Fruit fly (Drosophila melanogaster): ENCODE results near the gene sstn.

DNA sequence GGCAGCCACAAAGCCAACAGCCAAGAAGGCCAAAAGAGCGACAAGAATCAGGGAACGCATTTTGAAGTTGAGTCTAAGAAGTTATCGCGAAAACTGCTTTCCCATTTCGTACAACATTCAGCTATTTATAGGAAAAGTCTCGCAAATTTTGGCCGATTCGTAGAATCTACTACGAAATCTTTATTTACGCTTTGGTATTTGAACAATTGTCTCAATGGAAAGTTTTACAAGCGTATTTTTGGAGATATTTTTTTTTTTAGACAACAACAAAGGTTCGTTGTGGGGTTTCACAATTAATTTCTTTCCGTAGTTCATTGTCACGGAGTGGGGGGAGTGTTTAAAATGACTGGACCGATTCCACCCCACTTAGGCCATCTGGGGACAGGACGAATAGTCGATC lies 43.8 kb downstream of the sstn start, which contains the start of gene CG12310:
- TF ChIP-seq dmrt11E (tag; optimal IDR thresholded peaks at IDR 0.05) = no peak
- TF ChIP-seq al (GFP tag; IDR thresholded peaks at IDR 0.05) = no peak
- no peak for TF ChIP-seq fru (optimal IDR thresholded peaks at IDR 0.05)
- TF ChIP-seq CG6689 (GFP tag; IDR thresholded peaks at IDR 0.05) = no peak
- no peak for TF ChIP-seq grn (GFP tag; optimal IDR thresholded peaks at IDR 0.05)
- TF ChIP-seq CG18476 (GFP tag; optimal IDR thresholded peaks at IDR 0.05) = no peak
- TF ChIP-seq CG12391 (tag; optimal IDR thresholded peaks at IDR 0.05) = no peak
- TF ChIP-seq CG7372 (GFP tag; IDR thresholded peaks at IDR 0.05) = no peak
- TF ChIP-seq C15 (GFP tag; IDR thresholded peaks at IDR 0.05) = no peak
- no peak for TF ChIP-seq PHDP (tag; optimal IDR thresholded peaks at IDR 0.05)
- TF ChIP-seq B-H1 (GFP tag; IDR thresholded peaks at IDR 0.05) = no peak
